Worm (Caenorhabditis elegans): ENCODE measurements around the gene cwc-15.
"Not testable (repeated sequence)": the region's sequence is repeated elsewhere in the genome, so short reads cannot be mapped to it uniquely, and the experiment has no call there.

- TF ChIP-seq B0035.1 (tag; optimal IDR thresholded peaks at IDR 0.05); nhr-27 (tag; optimal IDR thresholded peaks at IDR 0.05); ama-1 (optimal IDR thresholded peaks at IDR 0.05); ama-1 (GFP tag; optimal IDR thresholded peaks at IDR 0.05); lin-40 (tag; optimal IDR thresholded peaks at IDR 0.05); madf-8 (GFP tag; conservative IDR thresholded peaks at IDR 0.05); pha-4 (tag; optimal IDR thresholded peaks at IDR 0.05); repo-1 (tag; optimal IDR thresholded peaks at IDR 0.05); ztf-22 (GFP tag; optimal IDR thresholded peaks at IDR 0.05); madf-10 (tag; optimal IDR thresholded peaks at IDR 0.05); dpl-1 (GFP tag; optimal IDR thresholded peaks at IDR 0.05); snpc-4 (GFP tag; optimal IDR thresholded peaks at IDR 0.05); snpc-4 (tag; optimal IDR thresholded peaks at IDR 0.05); cebp-2 (GFP tag; IDR thresholded peaks at IDR 0.05): not testable (repeated sequence)
These were observed 19.0 kb downstream of the cwc-15 start, which contains the start of the genes his-2 and his-1 for ce11 chrV:16041925-16042742.
